Worm (Caenorhabditis elegans) whole organism, L4 larva: ENCODE measurements around the gene Y59H11AR.10.

ENCODE experiments used
- D1046.2 ChIP-seq: fragments of 200-800 bp; sonication (Bioruptor generic); IDR thresholded peaks from 2 replicates; pipeline ENCODE4 v1.3.6; 2022; ENCODE audit warnings: missing genetic modification characterization, missing compliant biosample characterization
- F44E2.7 ChIP-seq: fragments of 200-800 bp; sonication (Bioruptor generic); IDR thresholded peaks from 2 replicates; pipeline ENCODE4 v2.1.2; 2022; ENCODE audit warnings: missing genetic modification characterization, missing compliant biosample characterization
- F49E8.2 ChIP-seq: sonication (generic microtip); optimal IDR thresholded peaks from 2 replicates; lab custom pipeline; 2016; ENCODE audit warnings: missing compliant biosample characterization, mild to moderate bottlenecking, missing genetic modification characterization, borderline replicate concordance
- T20F7.1 ChIP-seq: fragments of 200-800 bp; sonication (Bioruptor generic); optimal IDR thresholded peaks from 2 replicates; lab custom pipeline; 2018; ENCODE audit warnings: mild to moderate bottlenecking, missing genetic modification characterization, missing compliant biosample characterization
- T26A8.4 ChIP-seq: fragments of 200-800 bp; sonication (Bioruptor generic); IDR thresholded peaks from 2 replicates; pipeline ENCODE4 v1.3.6; 2022; ENCODE audit warnings: missing genetic modification characterization, missing compliant biosample characterization
- ZK337.2 ChIP-seq: fragments of 200-800 bp; sonication (Bioruptor generic); IDR thresholded peaks from 2 replicates; pipeline ENCODE4 v1.3.6; 2022; ENCODE audit warnings: missing genetic modification reagents, missing genetic modification characterization, missing compliant biosample characterization
- aha-1 ChIP-seq: fragments of 150-350 bp; peaks from one replicate; lab custom pipeline; 2014; ENCODE audit warnings: missing biosample characterization, missing genetic modification characterization
- ceh-20 ChIP-seq: fragments of 200-800 bp; sonication (Bioruptor generic); IDR thresholded peaks from 2 replicates; pipeline ENCODE4 v1.3.6; 2022; ENCODE audit warnings: missing genetic modification reagents, missing genetic modification characterization, missing compliant biosample characterization
- ceh-32 ChIP-seq: sonication (generic microtip); optimal IDR thresholded peaks from 2 replicates; lab custom pipeline; 2016; ENCODE audit warnings: mild to moderate bottlenecking, missing genetic modification characterization, missing compliant biosample characterization; ENCODE audit not compliant: poor library complexity
- dmd-6 ChIP-seq: fragments of 200-800 bp; sonication (Bioruptor generic); IDR thresholded peaks from 2 replicates; pipeline ENCODE4 v1.3.6; 2022; ENCODE audit warnings: missing genetic modification reagents, missing genetic modification characterization, missing compliant biosample characterization
- dmd-9 ChIP-seq: fragments of 200-800 bp; sonication (Bioruptor generic); IDR thresholded peaks from 2 replicates; pipeline ENCODE4 v1.3.6; 2022; ENCODE audit warnings: missing genetic modification reagents, missing genetic modification characterization, missing compliant biosample characterization
- dpl-1 ChIP-seq: fragments of 150-350 bp; optimal IDR thresholded peaks from 2 replicates; lab custom pipeline; 2014; ENCODE audit warnings: missing biosample characterization, missing genetic modification reagents, missing genetic modification characterization
- dve-1 ChIP-seq: sonication (generic microtip); optimal IDR thresholded peaks from 2 replicates; lab custom pipeline; 2017; ENCODE audit warnings: antibody characterized with exemption, mild to moderate bottlenecking, missing genetic modification characterization, missing compliant biosample characterization; ENCODE audit not compliant: insufficient read depth
- egl-43 ChIP-seq: fragments of 200-800 bp; sonication (Bioruptor generic); IDR thresholded peaks from 2 replicates; pipeline ENCODE4 v1.3.6; 2022; ENCODE audit warnings: missing genetic modification reagents, missing genetic modification characterization, missing compliant biosample characterization
- hif-1 ChIP-seq, 2 experiments: sonication (generic microtip); optimal IDR thresholded peaks; 2 replicates each; lab custom pipeline; 2016 to 2017; ENCODE audit warnings: missing compliant biosample characterization in 2 of 2, missing genetic modification characterization in 2 of 2, missing genetic modification reagents in 2 of 2, missing genotype in 2 of 2, mild to moderate bottlenecking in 1 of 2
- hlh-30 ChIP-seq: sonication (generic microtip); optimal IDR thresholded peaks from 2 replicates; lab custom pipeline; 2017; ENCODE audit warnings: antibody characterized with exemption, mild to moderate bottlenecking, missing genetic modification characterization, missing compliant biosample characterization; ENCODE audit not compliant: insufficient read depth
- jun-1 ChIP-seq: fragments of 150-350 bp; optimal IDR thresholded peaks from 2 replicates; lab custom pipeline; 2014; ENCODE audit warnings: missing biosample characterization, missing genetic modification reagents, missing genetic modification characterization
- lin-15B ChIP-seq: fragments of 150-350 bp; sonication (generic microtip); optimal IDR thresholded peaks from 3 replicates; lab custom pipeline; 2014; ENCODE audit warnings: missing biosample characterization, missing genetic modification characterization
- lin-29 ChIP-seq: fragments of 200-800 bp; sonication (Bioruptor generic); IDR thresholded peaks from 2 replicates; pipeline ENCODE4 v1.3.6; 2022; ENCODE audit warnings: missing genetic modification reagents, missing genetic modification characterization, missing compliant biosample characterization
- madf-5 ChIP-seq, 2 experiments: fragments of 200-800 bp; sonication (Bioruptor generic); IDR thresholded peaks; 2 replicates each; pipeline ENCODE4 v1.3.6; 2022; ENCODE audit warnings: missing compliant biosample characterization in 2 of 2, missing genetic modification characterization in 2 of 2
- madf-9 ChIP-seq: fragments of 200-800 bp; sonication (Bioruptor generic); conservative IDR thresholded peaks from 2 replicates; pipeline ENCODE4 v1.3.6; 2022; ENCODE audit warnings: missing genetic modification reagents, missing genetic modification characterization, missing compliant biosample characterization
- mxl-2 ChIP-seq: fragments of 200-800 bp; sonication (Bioruptor generic); conservative IDR thresholded peaks from 2 replicates; pipeline ENCODE4 v1.3.6; 2022; ENCODE audit warnings: missing genetic modification reagents, missing genetic modification characterization, missing compliant biosample characterization
- nhr-11 ChIP-seq: fragments of 150-350 bp; optimal IDR thresholded peaks from 2 replicates; lab custom pipeline; 2014; ENCODE audit warnings: missing biosample characterization, missing genetic modification characterization
- nhr-41 ChIP-seq: fragments of 200-800 bp; sonication (Bioruptor generic); IDR thresholded peaks from 2 replicates; pipeline ENCODE4 v1.3.6; 2022; ENCODE audit warnings: missing genetic modification reagents, missing genetic modification characterization, missing compliant biosample characterization
- nhr-6 ChIP-seq: fragments of 150-350 bp; optimal IDR thresholded peaks from 2 replicates; lab custom pipeline; 2014; ENCODE audit warnings: missing biosample characterization, missing genetic modification characterization
- nhr-76 ChIP-seq: fragments of 150-350 bp; optimal IDR thresholded peaks from 2 replicates; lab custom pipeline; 2014; ENCODE audit warnings: missing biosample characterization, missing genetic modification characterization
- nhr-77 ChIP-seq: fragments of 150-350 bp; optimal IDR thresholded peaks from 2 replicates; lab custom pipeline; 2014; ENCODE audit warnings: missing biosample characterization, missing genetic modification characterization
- pqm-1 ChIP-seq: sonication (generic microtip); optimal IDR thresholded peaks from 2 replicates; lab custom pipeline; 2017; ENCODE audit warnings: missing biosample characterization, missing genetic modification characterization
- rbr-2 ChIP-seq: sonication (generic microtip); optimal IDR thresholded peaks from 2 replicates; lab custom pipeline; 2016; ENCODE audit warnings: missing genotype, missing genetic modification characterization, missing compliant biosample characterization
- snpc-4 ChIP-seq: fragments of 150-350 bp; optimal IDR thresholded peaks from 2 replicates; lab custom pipeline; 2014; ENCODE audit warnings: missing biosample characterization, missing genetic modification characterization
- spr-3 ChIP-seq: fragments of 200-800 bp; sonication (Bioruptor generic); optimal IDR thresholded peaks from 2 replicates; lab custom pipeline; 2018; ENCODE audit warnings: mild to moderate bottlenecking, missing genetic modification characterization, missing compliant biosample characterization
- tag-97 ChIP-seq: fragments of 200-800 bp; sonication (Bioruptor generic); IDR thresholded peaks from 2 replicates; pipeline ENCODE4 v1.3.6; 2022; ENCODE audit warnings: missing genetic modification characterization, missing compliant biosample characterization
- tra-1 ChIP-seq: fragments of 200-800 bp; sonication (Bioruptor generic); IDR thresholded peaks from 2 replicates; pipeline ENCODE4 v1.3.6; 2022; ENCODE audit warnings: missing genetic modification reagents, missing genetic modification characterization, missing compliant biosample characterization
- unc-130 ChIP-seq: sonication (generic microtip); optimal IDR thresholded peaks from 2 replicates; lab custom pipeline; 2016; ENCODE audit warnings: missing genetic modification reagents, missing genetic modification characterization, missing compliant biosample characterization
- unc-39 ChIP-seq: sonication (generic microtip); optimal IDR thresholded peaks from 2 replicates; lab custom pipeline; 2017; ENCODE audit warnings: missing biosample characterization, missing genetic modification characterization
- unc-62 ChIP-seq, 3 experiments: fragments of 150-350 bp in 1 of 3; sonication (generic microtip); optimal IDR thresholded peaks in 2 of 3; peaks in 1 of 3; 1 replicate in 1 of 3; 2 replicates in 2 of 3; lab custom pipeline; 2014 to 2017; ENCODE audit warnings: missing biosample characterization in 3 of 3, missing genetic modification characterization in 3 of 3, missing genetic modification reagents in 3 of 3, missing genotype in 1 of 3
- zfp-2 ChIP-seq: sonication (generic microtip); optimal IDR thresholded peaks from 2 replicates; lab custom pipeline; 2016; ENCODE audit warnings: mild to moderate bottlenecking, missing genetic modification characterization, missing compliant biosample characterization
- ztf-11 ChIP-seq: fragments of 150-350 bp; optimal IDR thresholded peaks from 2 replicates; lab custom pipeline; 2014; ENCODE audit warnings: missing biosample characterization, missing genetic modification characterization

Y59H11AR.10 gene

DNA sequence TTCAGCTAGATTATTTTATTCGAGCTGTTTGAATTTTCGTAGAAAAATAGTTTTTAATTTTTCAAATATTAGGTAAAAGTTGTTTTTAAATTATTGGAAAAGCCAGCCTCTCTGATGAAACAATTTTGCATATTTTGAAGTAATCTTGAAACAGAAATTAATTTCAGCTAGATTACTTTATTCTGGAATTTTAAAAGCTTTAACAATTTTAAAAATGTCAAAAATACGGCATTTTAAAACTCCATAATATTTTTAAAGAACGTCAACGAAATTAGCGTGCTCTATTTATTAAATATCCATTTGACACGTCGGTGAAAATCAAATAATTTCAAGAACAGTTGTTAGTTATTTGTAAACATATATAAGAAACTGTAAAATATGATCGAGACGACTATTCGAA lies at the start of gene Y59H11AR.10:
Gene Y59H11AR.10, plus strand, starts transcription at position 301 of the 400 bp plus-strand sequence.
- TF ChIP-seq F49E8.2 (tag; lab: Kevin White, UChicago) (no peak), tag-97 (no peak), unc-39 (tag; lab: Kevin White, UChicago) (no peak), egl-43 (GFP tag; lab: Robert Waterston, UW) (no peak), unc-130 (GFP tag; lab: Kevin White, UChicago) (no peak), nhr-77 (tag; lab: Kevin White, UChicago) (no peak), nhr-11 (tag; lab: Kevin White, UChicago) (no peak), madf-5 (GFP tag; IDR thresholded peaks at IDR 0.05; lab: Robert Waterston, UW) (no peak), dmd-9 (GFP tag; lab: Robert Waterston, UW) (no peak), hlh-30 (no peak), rbr-2 (tag; lab: Kevin White, UChicago) (no peak), tra-1 (GFP tag; lab: Robert Waterston, UW) (no peak), snpc-4 (tag; lab: Kevin White, UChicago) (no peak), T26A8.4 (GFP tag; lab: Robert Waterston, UW) (no peak)
- TF ChIP-seq, all 104 proteins: peak for 0

ce11 chrIV:8559132-8559531 lies 43.8 kb upstream of the Y59H11AR.10 start, which contains the start of gene npr-22:
npr-22 (plus strand) TSS chrIV:8559432.
- TF ChIP-seq spr-3 (GFP tag; lab: Kevin White, UChicago) (no peak), nhr-41 (GFP tag; lab: Robert Waterston, UW) (no peak), ztf-11 (tag; lab: Kevin White, UChicago) (no peak), ceh-32 (no peak), dve-1 (tag; lab: Kevin White, UChicago) (no peak), zfp-2 (tag; lab: Kevin White, UChicago) (no peak), nhr-76 (tag; lab: Kevin White, UChicago) (no peak), D1046.2 (GFP tag; lab: Robert Waterston, UW) (no peak), mxl-2 (GFP tag; lab: Robert Waterston, UW) (no peak)
- TF ChIP-seq, all 104 proteins: peak for 0

ce11 chrIV:8570253-8570652 lies 32.7 kb upstream of the Y59H11AR.10 start, which contains the start of gene Y59H11AM.4:
Y59H11AM.4 (minus strand) TSS chrIV:8570353.
- no peak for TF ChIP-seq jun-1 (tag; lab: Kevin White, UChicago)
- no peak for TF ChIP-seq lin-15B (tag; lab: Kevin White, UChicago)
- no peak for TF ChIP-seq ZK337.2 (GFP tag; lab: Robert Waterston, UW)
- TF ChIP-seq ceh-32 = no peak
- TF ChIP-seq lin-29 (GFP tag; lab: Robert Waterston, UW) = no peak
- no peak for TF ChIP-seq pqm-1
- TF ChIP-seq hlh-30 = no peak
- TF ChIP-seq dmd-6 = no peak
- no peak for TF ChIP-seq nhr-6 (tag; lab: Kevin White, UChicago)
- no peak for TF ChIP-seq hif-1 (tag; optimal IDR thresholded peaks at IDR 0.05; lab: Kevin White, UChicago)
- no peak for TF ChIP-seq mxl-2 (GFP tag; lab: Robert Waterston, UW)
- TF ChIP-seq ceh-20 (GFP tag; lab: Robert Waterston, UW) = no peak
- no peak for TF ChIP-seq F44E2.7 (GFP tag; lab: Robert Waterston, UW)
- no peak for TF ChIP-seq T20F7.1 (GFP tag; lab: Kevin White, UChicago)
- no peak for TF ChIP-seq spr-3 (GFP tag; lab: Kevin White, UChicago)
- TF ChIP-seq, all 104 proteins: peak for 0

- TF ChIP-seq unc-62 (GFP tag; optimal IDR thresholded peaks at IDR 0.05 in 1 of 2; lab: Kevin White, UChicago) (peak in 1 of 2 experiments; percentile 92), unc-62 (tag; optimal IDR thresholded peaks at IDR 0.05; lab: Kevin White, UChicago) (no peak), madf-9 (GFP tag; lab: Robert Waterston, UW) (no peak), aha-1 (peak; percentile 10), dpl-1 (GFP tag; lab: Kevin White, UChicago) (no peak), jun-1 (tag; lab: Kevin White, UChicago) (no peak)
Measured at ce11 chrIV:8570719-8571118, 32.3 kb upstream of the Y59H11AR.10 start.
